Worm (Caenorhabditis elegans) whole organism, L3 larva: Measurements from ENCODE around the gene sru-39.

Source experiments
- ama-1 ChIP-seq: fragments of 150-350 bp; optimal IDR thresholded peaks from 2 replicates; lab custom pipeline; 2018
- ceh-16 ChIP-seq: sonication (generic microtip); optimal IDR thresholded peaks from 2 replicates; lab custom pipeline; 2017; ENCODE audit warnings: missing biosample characterization, missing genetic modification characterization
- elt-1 ChIP-seq: fragments of 150-350 bp; optimal IDR thresholded peaks from 2 replicates; lab custom pipeline; 2014; ENCODE audit warnings: missing biosample characterization, missing genetic modification characterization
- nhr-11 ChIP-seq: fragments of 150-350 bp; optimal IDR thresholded peaks from 2 replicates; lab custom pipeline; 2014; ENCODE audit warnings: missing biosample characterization, missing genetic modification characterization
- snpc-4 ChIP-seq: fragments of 150-350 bp; optimal IDR thresholded peaks from 2 replicates; lab custom pipeline; 2014; ENCODE audit warnings: missing biosample characterization, missing genetic modification characterization

DNA sequence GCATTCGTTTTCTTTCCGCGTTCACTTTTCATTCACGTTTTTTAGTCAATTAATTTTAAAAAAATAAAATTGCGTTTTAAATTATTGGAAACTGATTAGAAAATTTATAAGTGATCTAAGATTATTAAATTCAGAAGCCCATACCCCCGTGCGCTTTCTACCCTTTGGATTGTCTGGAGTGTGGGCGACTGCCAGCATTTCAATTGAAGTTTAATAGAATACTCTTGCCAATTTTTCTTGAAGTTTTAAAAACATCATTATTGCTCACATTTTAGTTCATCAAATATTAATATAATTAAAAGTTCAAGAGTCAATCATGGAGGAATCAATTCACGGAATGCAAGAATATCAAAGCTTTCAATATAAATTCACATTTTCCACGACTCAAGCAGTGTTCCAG is 38.1 kb downstream of the sru-39 start, which contains the start of gene sru-36:
- TF ChIP-seq ceh-16 (tag; lab: Kevin White, UChicago) = no peak
- TF ChIP-seq snpc-4 (tag; lab: Kevin White, UChicago) = no peak
- TF ChIP-seq elt-1 = no peak
- TF ChIP-seq ama-1 (lab: Kevin White, UChicago) = no peak
- no peak for TF ChIP-seq nhr-11 (tag; lab: Kevin White, UChicago)
